Worm (Caenorhabditis elegans): ENCODE data around the gene F08G2.7.

Gene F08G2.7

DNA sequence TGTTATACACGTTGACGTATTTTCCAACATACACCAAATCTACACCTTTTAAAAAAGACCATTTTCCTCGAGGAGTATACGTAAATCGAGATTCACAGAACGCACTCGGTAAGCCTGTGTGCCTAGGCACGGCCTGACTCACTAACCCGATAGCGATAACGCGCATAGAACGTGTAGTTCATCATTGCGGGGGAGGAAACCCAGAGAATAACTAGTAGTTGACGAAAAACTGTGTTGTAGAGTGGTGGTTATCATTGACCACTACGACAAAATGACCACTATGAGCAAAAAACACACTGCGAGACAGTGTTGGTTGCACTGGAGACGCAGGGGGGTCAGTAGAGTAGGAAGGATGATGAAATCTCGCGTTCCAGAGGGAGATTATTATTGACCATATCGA lies 18.9 kb upstream of the F08G2.7 start:
- TF ChIP-seq ceh-14 (tag; optimal IDR thresholded peaks at IDR 0.05) = no peak
- no peak for TF ChIP-seq sox-2 (GFP tag; IDR thresholded peaks at IDR 0.05)
- peak; percentile 52 for TF ChIP-seq elt-2 (tag; optimal IDR thresholded peaks at IDR 0.05)
- no peak for TF ChIP-seq hlh-13 (GFP tag; optimal IDR thresholded peaks at IDR 0.05)
- no peak for TF ChIP-seq zip-5 (tag; optimal IDR thresholded peaks at IDR 0.05)
- TF ChIP-seq ceh-34 (tag; optimal IDR thresholded peaks at IDR 0.05) = no peak
- TF ChIP-seq hlh-15 (tag; optimal IDR thresholded peaks at IDR 0.05) = no peak
- TF ChIP-seq unc-86 (tag; optimal IDR thresholded peaks at IDR 0.05) = no peak

DNA sequence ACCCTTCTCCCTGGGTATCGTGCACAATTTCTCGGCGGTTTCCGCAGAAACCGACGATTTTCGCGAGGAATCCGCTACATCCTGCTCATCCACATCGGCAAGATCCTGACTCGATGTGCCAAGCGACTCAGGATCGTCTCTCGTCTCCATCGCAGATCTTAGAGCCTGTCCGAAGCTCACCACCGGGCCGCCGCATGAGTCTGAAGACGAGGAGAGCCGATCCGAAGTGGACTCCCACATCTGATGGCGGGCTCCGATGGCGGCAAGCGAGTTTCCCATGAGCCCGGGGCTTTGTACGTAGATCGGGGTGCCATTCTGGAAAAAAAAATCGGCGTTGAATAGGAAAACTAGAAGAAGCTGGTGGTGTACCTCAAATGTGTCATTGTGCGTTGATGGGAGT lies 17.4 kb upstream of the F08G2.7 start:
- TF ChIP-seq dve-1 (tag; optimal IDR thresholded peaks at IDR 0.05) (no peak), ama-1 (optimal IDR thresholded peaks at IDR 0.05) (no peak), C08G9.2 (tag; optimal IDR thresholded peaks at IDR 0.05) (no peak), ceh-48 (tag; optimal IDR thresholded peaks at IDR 0.05) (no peak), sox-4 (tag; optimal IDR thresholded peaks at IDR 0.05) (no peak), npax-4 (tag; optimal IDR thresholded peaks at IDR 0.05) (no peak), ceh-2 (tag; optimal IDR thresholded peaks at IDR 0.05) (no peak), ceh-14 (tag; optimal IDR thresholded peaks at IDR 0.05) (no peak), syd-9 (tag; optimal IDR thresholded peaks at IDR 0.05) (no peak), ceh-9 (tag; optimal IDR thresholded peaks at IDR 0.05) (no peak)

DNA sequence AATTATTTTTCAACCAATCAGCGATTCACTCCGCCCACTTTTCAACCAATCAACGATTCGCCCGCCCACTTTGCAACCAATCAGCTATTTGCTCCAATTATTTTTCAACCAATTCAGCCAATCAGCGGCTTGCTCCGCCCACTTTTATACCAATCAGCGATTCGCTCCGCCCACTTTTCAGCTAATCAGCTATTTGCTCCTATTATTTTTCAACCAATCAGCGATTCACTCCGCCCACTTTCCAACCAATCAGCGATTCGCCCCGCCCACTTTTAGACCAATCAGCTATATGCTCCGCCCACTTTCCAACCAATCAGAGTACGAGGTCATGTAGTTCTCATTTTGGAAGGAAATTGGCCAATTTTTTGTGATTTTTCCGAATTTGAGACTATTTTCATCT lies 14.4 kb upstream of the F08G2.7 start:
- TF ChIP-seq nfya-1 (tag; optimal IDR thresholded peaks at IDR 0.05) (peak; percentile 95), ceh-30 (tag; optimal IDR thresholded peaks at IDR 0.05) (no peak), sdc-2 (tag; optimal IDR thresholded peaks at IDR 0.05) (no peak)

DNA sequence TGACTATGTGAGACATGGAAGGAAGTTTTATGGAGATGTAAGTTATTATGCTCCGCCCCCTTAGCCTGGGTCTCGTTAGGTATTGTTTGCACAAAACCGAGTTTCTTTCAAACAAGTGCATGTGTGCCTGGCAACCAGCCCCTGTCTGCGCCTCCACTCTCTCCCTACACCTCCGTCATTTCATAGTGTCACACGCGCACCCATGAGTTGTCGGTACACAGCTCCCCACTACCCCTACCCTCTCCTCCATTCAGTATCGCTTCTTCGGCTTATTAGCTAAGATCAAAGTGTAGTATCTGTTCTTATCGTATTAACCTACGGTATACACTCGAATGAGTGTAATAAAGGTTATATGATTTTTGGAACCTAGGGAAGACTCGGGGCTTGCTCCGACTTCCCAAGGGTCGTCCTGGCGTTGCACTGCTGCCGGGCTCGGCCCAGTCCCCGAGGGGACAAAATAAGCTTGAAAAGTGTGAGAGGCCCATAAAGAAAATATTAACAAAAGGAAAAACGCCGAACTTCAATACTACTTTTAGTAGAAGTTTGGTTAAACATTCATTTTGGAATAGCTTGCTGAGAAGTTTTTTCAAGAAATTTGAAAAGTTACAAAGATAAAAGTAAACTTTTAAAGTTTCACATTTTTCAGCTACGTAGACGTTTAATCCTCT lies 11.7 kb upstream of the F08G2.7 start:
- TF ChIP-seq elt-2 (tag; optimal IDR thresholded peaks at IDR 0.05) = peak; percentile 30

DNA sequence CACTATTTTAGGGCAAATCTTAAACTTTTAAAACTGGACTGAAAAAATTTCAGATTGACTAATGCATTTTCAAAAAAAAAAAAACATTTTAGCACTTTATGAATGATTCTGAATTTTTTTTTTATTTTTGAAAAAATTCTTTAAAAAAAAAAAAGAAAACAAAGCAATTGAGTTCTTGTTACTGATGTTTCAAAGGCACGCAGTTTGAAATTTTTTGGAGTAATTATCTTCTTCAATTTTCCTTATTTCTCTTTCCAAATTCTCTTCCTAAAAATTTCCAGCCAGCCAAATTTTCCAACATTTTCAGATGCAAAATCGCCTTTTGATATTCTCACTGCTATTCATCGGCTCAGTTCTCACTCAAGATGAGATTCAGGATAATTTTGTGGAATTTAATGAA lies 11.0 kb upstream of the F08G2.7 start, which contains the start of gene F08G2.8:
F08G2.8 (plus strand) TSS at position 301 of the 400 bp plus-strand sequence.
- TF ChIP-seq ttx-3 (tag; optimal IDR thresholded peaks at IDR 0.05) (no peak), gmeb-2 (tag; optimal IDR thresholded peaks at IDR 0.05) (no peak), sox-4 (tag; optimal IDR thresholded peaks at IDR 0.05) (no peak), T23F11.4 (GFP tag; optimal IDR thresholded peaks at IDR 0.05) (no peak), zip-5 (tag; optimal IDR thresholded peaks at IDR 0.05) (no peak), ceh-18 (tag; optimal IDR thresholded peaks at IDR 0.05) (no peak), fkh-6 (tag; optimal IDR thresholded peaks at IDR 0.05) (no peak), unc-3 (GFP tag; conservative IDR thresholded peaks at IDR 0.05) (no peak), unc-3 (tag; optimal IDR thresholded peaks at IDR 0.05) (no peak), lin-11 (tag; optimal IDR thresholded peaks at IDR 0.05) (no peak), ceh-19 (GFP tag; optimal IDR thresholded peaks at IDR 0.05) (no peak)

DNA sequence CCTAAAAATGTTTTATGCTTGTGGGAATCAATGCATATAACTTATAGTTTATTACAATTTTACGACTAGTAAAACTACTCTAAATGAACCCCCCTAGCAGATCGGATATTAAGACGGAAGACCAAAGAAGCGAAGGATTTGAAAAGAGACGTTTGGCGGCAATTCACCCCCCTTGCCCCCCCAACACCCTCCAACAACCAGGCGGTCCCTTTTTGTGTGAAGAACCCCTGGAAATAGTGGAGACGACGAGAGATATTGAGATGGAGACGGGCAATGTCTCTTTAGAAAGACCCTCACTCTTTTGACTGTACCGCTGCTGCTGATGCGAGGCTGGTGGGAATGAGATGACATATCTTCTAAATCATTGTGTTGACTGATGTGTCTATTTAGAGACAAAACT lies 6.4 kb upstream of the F08G2.7 start:
- no peak for TF ChIP-seq unc-55 (GFP tag; optimal IDR thresholded peaks at IDR 0.05)
- no peak for TF ChIP-seq pax-1 (tag; optimal IDR thresholded peaks at IDR 0.05)
- TF ChIP-seq dve-1 (tag; optimal IDR thresholded peaks at IDR 0.05) = no peak
- TF ChIP-seq fkh-6 (tag; optimal IDR thresholded peaks at IDR 0.05) = no peak
- TF ChIP-seq ceh-45 (GFP tag; IDR thresholded peaks at IDR 0.05) = no peak
- TF ChIP-seq unc-42 (tag; optimal IDR thresholded peaks at IDR 0.05) = no peak
- no peak for TF ChIP-seq pqm-1 (tag; optimal IDR thresholded peaks at IDR 0.05)
- no peak for TF ChIP-seq ceh-34 (tag; optimal IDR thresholded peaks at IDR 0.05)
- no peak for TF ChIP-seq ceh-9 (tag; optimal IDR thresholded peaks at IDR 0.05)
- no peak for TF ChIP-seq unc-86 (tag; optimal IDR thresholded peaks at IDR 0.05)
- no peak for TF ChIP-seq rnt-1 (tag; optimal IDR thresholded peaks at IDR 0.05)
- TF ChIP-seq che-1 (tag; optimal IDR thresholded peaks at IDR 0.05) = no peak

Measured in whole organism, late embryonic.